Fruit fly (Drosophila melanogaster) whole organism, pupa: ENCODE results near the gene Ugt36E1.

ENCODE experiments used
- CG14655 ChIP-seq: fragments of 200-800 bp; sonication (Bioruptor generic); optimal IDR thresholded peaks from 3 replicates; lab custom pipeline; 2017; ENCODE audit warnings: mild to moderate bottlenecking, missing biosample characterization, missing genetic modification reagents, missing genetic modification characterization
- CG32121 ChIP-seq: fragments of 200-800 bp; sonication (Bioruptor generic); IDR thresholded peaks from 2 replicates; pipeline ENCODE4 v1.3.6; 2022; ENCODE audit warnings: missing biosample characterization, missing genetic modification characterization
- CG9948 ChIP-seq: fragments of 200-800 bp; sonication (Bioruptor generic); optimal IDR thresholded peaks from 2 replicates; lab custom pipeline; 2018; ENCODE audit warnings: missing biosample characterization, mild to moderate bottlenecking, missing genetic modification characterization, moderate library complexity
- Pif1B ChIP-seq: fragments of 200-800 bp; sonication (Bioruptor generic); optimal IDR thresholded peaks from 3 replicates; lab custom pipeline; 2016; ENCODE audit warnings: missing biosample characterization, missing genetic modification characterization

- TF ChIP-seq Pif1B (GFP tag; lab: Kevin White, UChicago) = no peak
- no peak for TF ChIP-seq CG14655 (GFP tag; lab: Kevin White, UChicago)
- TF ChIP-seq CG9948 (tag; lab: Kevin White, UChicago) = no peak
- TF ChIP-seq CG32121 (GFP tag; lab: Robert Waterston, UW) = no peak
Observed at dm6 chr2L:18812755-18813154, 13.8 kb upstream of the Ugt36E1 start.
